Worm (Caenorhabditis elegans) whole organism, young adult: Measurements from ENCODE around the gene ogdh-1.

Source experiments
- B0019.2 ChIP-seq: fragments of 200-800 bp; sonication (Bioruptor generic); conservative IDR thresholded peaks from 2 replicates; pipeline ENCODE4 v1.3.6; 2022; ENCODE audit warnings: missing genetic modification reagents, missing genetic modification characterization, missing compliant biosample characterization
- B0261.1 ChIP-seq: sonication (generic microtip); optimal IDR thresholded peaks from 2 replicates; lab custom pipeline; 2016; ENCODE audit warnings: mild to moderate bottlenecking, missing genetic modification characterization, moderate library complexity, missing compliant biosample characterization
- D2030.7 ChIP-seq: fragments of 200-800 bp; sonication (Bioruptor generic); IDR thresholded peaks from 2 replicates; pipeline ENCODE4 v1.3.6; 2022; ENCODE audit warnings: missing genetic modification reagents, missing genetic modification characterization, missing compliant biosample characterization
- F33H1.4 ChIP-seq: fragments of 200-800 bp; sonication (Bioruptor generic); IDR thresholded peaks from 2 replicates; pipeline ENCODE4 v1.3.6; 2022; ENCODE audit warnings: missing genetic modification reagents, missing genetic modification characterization, missing compliant biosample characterization
- F37B4.10 ChIP-seq: fragments of 200-800 bp; sonication (Bioruptor generic); IDR thresholded peaks from 2 replicates; pipeline ENCODE4 v1.3.6; 2022; ENCODE audit warnings: missing genetic modification characterization, missing compliant biosample characterization
- F49E8.2 ChIP-seq: sonication (generic microtip); optimal IDR thresholded peaks from 3 replicates; lab custom pipeline; 2017; ENCODE audit warnings: missing genetic modification characterization, mild to moderate bottlenecking, missing compliant biosample characterization, antibody characterized with exemption, moderate library complexity; ENCODE audit not compliant: insufficient read depth
- F57C9.4 ChIP-seq: sonication (generic microtip); optimal IDR thresholded peaks from 2 replicates; lab custom pipeline; 2017; ENCODE audit warnings: mild to moderate bottlenecking, missing genetic modification characterization, missing compliant biosample characterization
- K11D2.4 ChIP-seq: fragments of 200-800 bp; sonication (Bioruptor generic); IDR thresholded peaks from 2 replicates; pipeline ENCODE4 v1.3.6; 2022; ENCODE audit warnings: missing genetic modification reagents, missing genetic modification characterization, missing compliant biosample characterization
- T07F8.4 ChIP-seq: sonication (generic microtip); optimal IDR thresholded peaks from 2 replicates; lab custom pipeline; 2016; ENCODE audit warnings: mild to moderate bottlenecking, missing genetic modification characterization, moderate library complexity, missing compliant biosample characterization
- T26A5.8 ChIP-seq: sonication (generic microtip); optimal IDR thresholded peaks from 2 replicates; lab custom pipeline; 2016; ENCODE audit warnings: missing genetic modification characterization, missing compliant biosample characterization
- attf-3 ChIP-seq: fragments of 200-800 bp; sonication (Bioruptor generic); conservative IDR thresholded peaks from 2 replicates; pipeline ENCODE4 v1.3.6; 2022; ENCODE audit warnings: missing genetic modification reagents, missing genetic modification characterization, missing compliant biosample characterization
- attf-6 ChIP-seq: fragments of 200-800 bp; sonication (Bioruptor generic); IDR thresholded peaks from 2 replicates; pipeline ENCODE4 v1.3.6; 2022; ENCODE audit warnings: missing genetic modification reagents, missing genetic modification characterization, missing compliant biosample characterization
- ceh-100 ChIP-seq: fragments of 200-800 bp; sonication (Bioruptor generic); IDR thresholded peaks from 2 replicates; pipeline ENCODE4 v1.3.6; 2022; ENCODE audit warnings: missing genetic modification reagents, missing genetic modification characterization, missing compliant biosample characterization
- chd-7 ChIP-seq: sonication (generic microtip); optimal IDR thresholded peaks from 2 replicates; lab custom pipeline; 2016; ENCODE audit warnings: mild to moderate bottlenecking, missing genetic modification characterization, moderate library complexity, missing compliant biosample characterization
- dox-1 ChIP-seq: fragments of 200-800 bp; sonication (Bioruptor generic); IDR thresholded peaks from 2 replicates; pipeline ENCODE4 v1.3.6; 2022; ENCODE audit warnings: missing genetic modification reagents, missing genetic modification characterization, missing compliant biosample characterization
- dpl-1 ChIP-seq: fragments of 150-350 bp; optimal IDR thresholded peaks from 2 replicates; lab custom pipeline; 2014; ENCODE audit warnings: missing biosample characterization, missing genetic modification reagents, missing genetic modification characterization
- egrh-3 ChIP-seq: fragments of 200-800 bp; sonication (Bioruptor generic); IDR thresholded peaks from 2 replicates; pipeline ENCODE4 v1.3.6; 2022; ENCODE audit warnings: missing genetic modification reagents, missing genetic modification characterization, missing compliant biosample characterization
- fkh-3 ChIP-seq: sonication (generic microtip); optimal IDR thresholded peaks from 2 replicates; lab custom pipeline; 2016; ENCODE audit warnings: mild to moderate bottlenecking, missing genetic modification characterization, missing compliant biosample characterization
- gei-17 ChIP-seq: fragments of 200-800 bp; sonication (Bioruptor generic); optimal IDR thresholded peaks from 2 replicates; lab custom pipeline; 2018; ENCODE audit warnings: mild to moderate bottlenecking, missing genetic modification characterization, missing compliant biosample characterization
- lin-26 ChIP-seq: fragments of 200-800 bp; sonication (Bioruptor generic); IDR thresholded peaks from 2 replicates; pipeline ENCODE4 v1.3.6; 2022; ENCODE audit warnings: missing genetic modification reagents, missing genetic modification characterization, missing compliant biosample characterization
- lin-54 ChIP-seq: fragments of 200-800 bp; sonication (Bioruptor generic); optimal IDR thresholded peaks from 2 replicates; lab custom pipeline; 2018; ENCODE audit warnings: mild to moderate bottlenecking, missing genetic modification characterization, missing compliant biosample characterization
- lsl-1 ChIP-seq: fragments of 200-800 bp; sonication (Bioruptor generic); optimal IDR thresholded peaks from 2 replicates; lab custom pipeline; 2018; ENCODE audit warnings: mild to moderate bottlenecking, missing genetic modification characterization, moderate library complexity, missing compliant biosample characterization
- madf-3 ChIP-seq: fragments of 200-800 bp; sonication (Bioruptor generic); IDR thresholded peaks from 2 replicates; pipeline ENCODE4 v1.3.6; 2022; ENCODE audit warnings: missing genetic modification reagents, missing genetic modification characterization, missing compliant biosample characterization
- madf-6 ChIP-seq: fragments of 200-800 bp; sonication (Bioruptor generic); IDR thresholded peaks from 2 replicates; pipeline ENCODE4 v1.3.6; 2022; ENCODE audit warnings: missing genetic modification reagents, missing genetic modification characterization, missing compliant biosample characterization
- mcd-1 ChIP-seq: fragments of 200-800 bp; sonication (Bioruptor generic); IDR thresholded peaks from 2 replicates; pipeline ENCODE4 v1.3.6; 2022; ENCODE audit warnings: missing genetic modification reagents, missing genetic modification characterization, missing compliant biosample characterization
- nfya-1 ChIP-seq: sonication (generic microtip); optimal IDR thresholded peaks from 2 replicates; lab custom pipeline; 2017; ENCODE audit warnings: antibody characterized with exemption, missing compliant biosample characterization, missing genetic modification characterization, borderline replicate concordance; ENCODE audit not compliant: insufficient read depth
- nfyb-1 ChIP-seq: fragments of 200-800 bp; sonication (Bioruptor generic); IDR thresholded peaks from 2 replicates; pipeline ENCODE4 v1.3.6; 2022; ENCODE audit warnings: missing genetic modification reagents, missing genetic modification characterization, missing compliant biosample characterization
- nhr-90 ChIP-seq: sonication (generic microtip); optimal IDR thresholded peaks from 2 replicates; lab custom pipeline; 2016; ENCODE audit warnings: missing genotype, mild to moderate bottlenecking, missing genetic modification characterization, missing compliant biosample characterization
- pbrm-1 ChIP-seq: fragments of 200-800 bp; sonication (Bioruptor generic); IDR thresholded peaks from 2 replicates; pipeline ENCODE4 v1.3.6; 2022; ENCODE audit warnings: missing genetic modification reagents, missing genetic modification characterization, missing compliant biosample characterization
- pha-4 ChIP-seq: fragments of 150-350 bp; sonication (generic microtip); optimal IDR thresholded peaks from 2 replicates; lab custom pipeline; 2014; ENCODE audit warnings: missing biosample characterization, missing genetic modification reagents, missing genetic modification characterization
- rec-8 ChIP-seq, 2 experiments: sonication (generic microtip); optimal IDR thresholded peaks; 2 replicates each; lab custom pipeline; 2016; ENCODE audit warnings: mild to moderate bottlenecking in 2 of 2, missing genetic modification characterization in 2 of 2, missing genetic modification reagents in 2 of 2, missing genotype in 2 of 2, missing biosample characterization in 1 of 2, missing compliant biosample characterization in 1 of 2, moderate library complexity in 1 of 2
- repo-1 ChIP-seq: sonication (generic microtip); optimal IDR thresholded peaks from 2 replicates; lab custom pipeline; 2017; ENCODE audit warnings: mild to moderate bottlenecking, missing genetic modification characterization, missing compliant biosample characterization
- snpc-1.3 ChIP-seq: sonication (generic microtip); optimal IDR thresholded peaks from 2 replicates; lab custom pipeline; 2017; ENCODE audit warnings: missing genetic modification characterization, mild to moderate bottlenecking, missing compliant biosample characterization, antibody characterized with exemption, moderate library complexity, missing genotype, missing genetic modification reagents; ENCODE audit not compliant: insufficient read depth
- snpc-4 ChIP-seq, 5 experiments: fragments of 150-350 bp in 1 of 5; sonication (generic microtip) in 4 of 5; optimal IDR thresholded peaks; 2 replicates each; lab custom pipeline; 2014 to 2018; ENCODE audit warnings: missing genetic modification characterization in 5 of 5, missing biosample characterization in 3 of 5, antibody characterized with exemption in 2 of 5, mild to moderate bottlenecking in 2 of 5, missing compliant biosample characterization in 2 of 5, missing genotype in 2 of 5, moderate library complexity in 2 of 5, missing genetic modification reagents in 1 of 5
- sptf-2 ChIP-seq: fragments of 200-800 bp; sonication (Bioruptor generic); optimal IDR thresholded peaks from 2 replicates; lab custom pipeline; 2018; ENCODE audit warnings: mild to moderate bottlenecking, missing genetic modification characterization, missing compliant biosample characterization
- xnd-1 ChIP-seq: sonication (generic microtip); optimal IDR thresholded peaks from 2 replicates; lab custom pipeline; 2016; ENCODE audit warnings: missing genotype, missing genetic modification reagents, missing genetic modification characterization, missing compliant biosample characterization
- zfh-2 ChIP-seq: fragments of 200-800 bp; sonication (Bioruptor generic); conservative IDR thresholded peaks from 2 replicates; pipeline ENCODE4 v1.3.6; 2022; ENCODE audit warnings: missing genetic modification reagents, missing genetic modification characterization, missing compliant biosample characterization
- ztf-25 ChIP-seq: fragments of 200-800 bp; sonication (Bioruptor generic); IDR thresholded peaks from 2 replicates; pipeline ENCODE4 v1.3.6; 2022; ENCODE audit warnings: missing genetic modification reagents, missing genetic modification characterization, missing compliant biosample characterization
- ztf-28 ChIP-seq: fragments of 200-800 bp; sonication (Bioruptor generic); IDR thresholded peaks from 2 replicates; pipeline ENCODE4 v1.3.6; 2022; ENCODE audit warnings: missing genetic modification reagents, missing genetic modification characterization, missing compliant biosample characterization

The ogdh-1 gene

DNA sequence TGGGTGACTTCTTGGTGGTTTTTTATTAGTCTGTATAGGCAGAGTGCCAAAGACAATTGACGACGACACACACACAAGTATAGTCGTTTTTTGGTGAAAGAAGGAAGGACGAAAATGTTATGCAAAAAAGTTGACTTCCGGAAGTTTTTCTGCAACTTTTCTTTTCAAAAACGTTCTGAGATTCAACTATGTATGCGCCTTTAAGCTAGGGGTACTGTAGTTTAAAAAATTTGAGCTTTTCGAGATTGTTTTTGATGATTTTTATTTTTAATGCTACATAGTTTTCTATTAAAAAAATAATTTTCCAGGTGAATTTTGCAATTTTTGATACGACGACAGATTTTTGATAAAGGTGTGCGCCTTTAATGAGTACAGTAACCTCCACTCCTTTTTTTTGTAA is 36.0 kb downstream of the ogdh-1 start:
- TF ChIP-seq xnd-1 (tag; lab: Kevin White, UChicago), result peak; percentile 54
- TF ChIP-seq lsl-1 (GFP tag; lab: Kevin White, UChicago), result peak; percentile 53
- TF ChIP-seq pha-4 (tag; lab: Kevin White, UChicago), result no peak

DNA sequence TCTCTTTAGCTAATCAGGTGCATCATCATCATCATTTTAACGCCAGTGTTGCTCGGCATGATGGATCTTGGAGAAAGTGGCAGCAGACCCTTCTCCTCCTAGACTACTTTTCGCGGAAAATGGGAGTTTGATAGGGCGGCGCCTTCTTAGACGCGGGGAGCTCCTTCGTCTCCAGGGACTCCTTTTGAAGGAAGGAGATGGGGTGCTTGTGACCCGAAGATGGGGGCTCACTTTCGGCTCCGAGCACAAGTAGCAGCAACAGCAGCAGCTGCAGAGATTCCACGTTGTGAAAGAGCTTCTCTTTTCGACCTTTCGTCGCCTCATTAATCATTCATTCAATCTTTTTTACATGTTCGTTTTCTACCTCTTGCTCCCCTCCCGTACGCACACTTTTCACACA is 36.4 kb downstream of the ogdh-1 start:
- TF ChIP-seq F37B4.10 (GFP tag; lab: Robert Waterston, UW), result 0 out of 2 replicates have a peak, but pooled peaks have one; percentile 53
- TF ChIP-seq pbrm-1 (GFP tag; lab: Robert Waterston, UW), result no peak
- TF ChIP-seq F49E8.2 (tag; lab: Kevin White, UChicago), result no peak
- 0 out of 2 replicates have a peak, but pooled peaks have one; percentile 32 for TF ChIP-seq ztf-28 (GFP tag; lab: Robert Waterston, UW)
- TF ChIP-seq fkh-3 (tag; lab: Kevin White, UChicago), result no peak
- no peak for TF ChIP-seq sptf-2 (GFP tag; lab: Kevin White, UChicago)
- TF ChIP-seq mcd-1 (GFP tag; lab: Robert Waterston, UW), result peak; percentile 31; the same call in 1 of the 2 replicates
- TF ChIP-seq dox-1 (GFP tag; lab: Robert Waterston, UW), result 0 out of 2 replicates have a peak, but pooled peaks have one; percentile 11
- peak; percentile 72 for TF ChIP-seq egrh-3 (GFP tag; lab: Robert Waterston, UW)
- no peak for TF ChIP-seq attf-3
- TF ChIP-seq T26A5.8 (tag; lab: Kevin White, UChicago), result no peak
- TF ChIP-seq lin-26, result 0 out of 2 replicates have a peak, but pooled peaks have one; percentile 44
- no peak for TF ChIP-seq rec-8 (tag; optimal IDR thresholded peaks at IDR 0.05; lab: Kevin White, UChicago)
- TF ChIP-seq K11D2.4 (GFP tag; lab: Robert Waterston, UW), result no peak
- no peak for TF ChIP-seq D2030.7
- TF ChIP-seq zfh-2 (GFP tag; lab: Robert Waterston, UW), result peak; percentile 81
- TF ChIP-seq madf-6 (GFP tag; lab: Robert Waterston, UW), result no peak
- TF ChIP-seq chd-7 (tag; lab: Kevin White, UChicago), result no peak
- 0 out of 2 replicates have a peak, but pooled peaks have one; percentile 25 for TF ChIP-seq nfyb-1 (GFP tag; lab: Robert Waterston, UW)
- TF ChIP-seq T07F8.4 (tag; lab: Kevin White, UChicago), result no peak
- TF ChIP-seq gei-17, result no peak
- no peak for TF ChIP-seq F57C9.4 (tag; lab: Kevin White, UChicago)
- TF ChIP-seq ceh-100 (GFP tag; lab: Robert Waterston, UW), result no peak
- no peak for TF ChIP-seq nfya-1 (tag; lab: Kevin White, UChicago)
- 0 out of 2 replicates have a peak, but pooled peaks have one; percentile 8 for TF ChIP-seq madf-3 (GFP tag; lab: Robert Waterston, UW)
- no peak for TF ChIP-seq B0019.2 (GFP tag; lab: Robert Waterston, UW)
- TF ChIP-seq nhr-90 (tag; lab: Kevin White, UChicago), result no peak
- TF ChIP-seq attf-6 (GFP tag; lab: Robert Waterston, UW), result no peak
- no peak for TF ChIP-seq B0261.1 (tag; lab: Kevin White, UChicago)
- TF ChIP-seq repo-1, result no peak
- no peak for TF ChIP-seq dpl-1

DNA sequence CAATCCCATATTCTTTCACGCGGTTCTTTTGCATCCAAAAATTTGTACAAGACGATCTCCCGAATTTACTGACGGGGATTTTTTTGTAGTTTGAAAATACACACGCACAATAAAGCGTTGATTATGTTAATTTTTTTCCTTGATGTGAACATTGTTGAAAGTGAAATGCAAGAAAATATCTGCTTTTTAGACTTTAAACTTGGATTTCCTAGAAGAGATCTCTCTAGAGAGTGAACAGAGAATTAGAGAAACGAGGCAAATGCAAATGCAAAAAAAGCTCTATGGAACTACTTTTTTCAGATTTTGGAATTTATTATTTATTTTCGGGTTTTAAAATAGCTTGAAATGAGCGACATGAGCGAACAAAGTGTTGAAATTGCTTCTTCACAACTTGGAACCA is 38.7 kb downstream of the ogdh-1 start, which contains the start of gene F29B9.1:
F29B9.1 (plus strand) TSS at position 301 of the 400 bp plus-strand sequence.
- TF ChIP-seq lin-54 (GFP tag; lab: Kevin White, UChicago) (peak; percentile 3), nfya-1 (tag; lab: Kevin White, UChicago) (no peak), F33H1.4 (GFP tag; lab: Robert Waterston, UW) (0 out of 2 replicates have a peak, but pooled peaks have one; percentile 29), snpc-1.3 (tag; lab: Kevin White, UChicago) (peak; percentile 25), ztf-25 (GFP tag; lab: Robert Waterston, UW) (no peak), repo-1 (peak; percentile 15), snpc-4 (GFP tag; optimal IDR thresholded peaks at IDR 0.05; lab: Kevin White, UChicago) (no peak), snpc-4 (tag; optimal IDR thresholded peaks at IDR 0.05; lab: Kevin White, UChicago) (peak in 1 of 4 experiments; percentile 26)
